Worm (Caenorhabditis elegans) whole organism, L1 larva: ENCODE data around the gene Y44A6D.3.

Experiments
- aha-1 ChIP-seq: fragments of 150-350 bp; optimal IDR thresholded peaks from 2 replicates; lab custom pipeline; 2014; ENCODE audit warnings: missing biosample characterization, missing genetic modification characterization
- alr-1 ChIP-seq: fragments of 200-800 bp; sonication (Bioruptor generic); optimal IDR thresholded peaks from 2 replicates; lab custom pipeline; 2018; ENCODE audit warnings: borderline replicate concordance, mild to moderate bottlenecking, missing genetic modification characterization, missing compliant biosample characterization
- ama-1 ChIP-seq: fragments of 150-350 bp; optimal IDR thresholded peaks from 2 replicates; lab custom pipeline; 2014
- blmp-1 ChIP-seq: fragments of 150-350 bp; optimal IDR thresholded peaks from 2 replicates; lab custom pipeline; 2014; ENCODE audit warnings: missing biosample characterization, missing genetic modification characterization
- ceh-63 ChIP-seq: fragments of 200-800 bp; sonication (Bioruptor generic); optimal IDR thresholded peaks from 2 replicates; lab custom pipeline; 2018; ENCODE audit warnings: mild to moderate bottlenecking, missing genetic modification characterization, missing compliant biosample characterization
- ceh-8 ChIP-seq: fragments of 200-800 bp; sonication (Bioruptor generic); optimal IDR thresholded peaks from 2 replicates; lab custom pipeline; 2018; ENCODE audit warnings: mild to moderate bottlenecking, missing genetic modification characterization, moderate library complexity, missing compliant biosample characterization
- ceh-82 ChIP-seq, 3 experiments: fragments of 150-350 bp in 1 of 3; sonication (generic microtip) in 2 of 3; optimal IDR thresholded peaks; 2 replicates each; lab custom pipeline; 2014 to 2017; ENCODE audit warnings: missing biosample characterization in 3 of 3, missing genetic modification characterization in 3 of 3
- ceh-88 ChIP-seq: fragments of 200-800 bp; sonication (Bioruptor generic); IDR thresholded peaks from 2 replicates; pipeline ENCODE4 v1.3.6; 2022; ENCODE audit warnings: missing genetic modification characterization, missing compliant biosample characterization
- ces-1 ChIP-seq: fragments of 150-350 bp; optimal IDR thresholded peaks from 2 replicates; lab custom pipeline; 2014; ENCODE audit warnings: missing biosample characterization, missing genetic modification reagents, missing genetic modification characterization
- dpl-1 ChIP-seq, 3 experiments: fragments of 150-350 bp in 2 of 3; sonication (generic microtip) in 1 of 3; optimal IDR thresholded peaks; 2 replicates each; lab custom pipeline; 2014 to 2017; ENCODE audit warnings: missing biosample characterization in 3 of 3, missing genetic modification characterization in 3 of 3, missing genetic modification reagents in 3 of 3
- dsc-1 ChIP-seq: sonication (generic microtip); optimal IDR thresholded peaks from 2 replicates; lab custom pipeline; 2016; ENCODE audit warnings: mild to moderate bottlenecking, missing genetic modification characterization, missing compliant biosample characterization
- efl-1 ChIP-seq, 4 experiments: fragments of 150-350 bp; optimal IDR thresholded peaks in 3 of 4; peaks in 1 of 4; 1 replicate in 1 of 4; 2 replicates in 3 of 4; lab custom pipeline; 2014; ENCODE audit warnings: missing biosample characterization in 2 of 4, missing genetic modification characterization in 2 of 4, missing genetic modification reagents in 2 of 4
- efl-3 ChIP-seq: fragments of 200-800 bp; sonication (Bioruptor generic); optimal IDR thresholded peaks from 2 replicates; lab custom pipeline; 2018; ENCODE audit warnings: mild to moderate bottlenecking, missing genetic modification characterization, missing compliant biosample characterization
- egl-13 ChIP-seq: sonication (generic microtip); optimal IDR thresholded peaks from 2 replicates; lab custom pipeline; 2016; ENCODE audit warnings: missing genotype, missing genetic modification reagents, missing genetic modification characterization, missing compliant biosample characterization
- egl-27 ChIP-seq, 2 experiments: fragments of 150-350 bp in 1 of 2; sonication (generic microtip); optimal IDR thresholded peaks; 3 replicates each; lab custom pipeline; 2017 to 2018; ENCODE audit warnings: missing biosample characterization in 2 of 2, missing genetic modification characterization in 2 of 2, missing genetic modification reagents in 2 of 2
- elt-2 ChIP-seq: sonication (generic microtip); optimal IDR thresholded peaks from 2 replicates; lab custom pipeline; 2016; ENCODE audit warnings: missing genetic modification characterization, mild to moderate bottlenecking, inconsistent platforms, missing compliant biosample characterization, missing genetic modification reagents
- elt-3 ChIP-seq, 6 experiments: fragments of 150-350 bp in 1 of 6; sonication (generic microtip); optimal IDR thresholded peaks; 2 replicates each; lab custom pipeline; 2017 to 2018; ENCODE audit warnings: missing biosample characterization in 6 of 6, missing genetic modification characterization in 6 of 6, inconsistent platforms in 1 of 6
- fkh-4 ChIP-seq: sonication (generic microtip); optimal IDR thresholded peaks from 2 replicates; lab custom pipeline; 2016; ENCODE audit warnings: missing compliant biosample characterization, missing genetic modification characterization, borderline replicate concordance
- fkh-8 ChIP-seq: sonication (generic microtip); optimal IDR thresholded peaks from 2 replicates; lab custom pipeline; 2016; ENCODE audit warnings: mild to moderate bottlenecking, missing genetic modification characterization, missing compliant biosample characterization
- fos-1 ChIP-seq: fragments of 150-350 bp; optimal IDR thresholded peaks from 2 replicates; lab custom pipeline; 2014; ENCODE audit warnings: missing biosample characterization, missing genetic modification characterization
- grh-1 ChIP-seq: fragments of 200-800 bp; sonication (Bioruptor generic); IDR thresholded peaks from 2 replicates; pipeline ENCODE4 v1.3.6; 2022; ENCODE audit warnings: missing genetic modification reagents, missing genetic modification characterization, missing compliant biosample characterization
- irx-1 ChIP-seq: sonication (generic microtip); optimal IDR thresholded peaks from 2 replicates; lab custom pipeline; 2016; ENCODE audit warnings: missing genetic modification characterization, missing compliant biosample characterization
- lin-14 ChIP-seq: fragments of 200-800 bp; sonication (Bioruptor generic); optimal IDR thresholded peaks from 2 replicates; lab custom pipeline; 2018; ENCODE audit warnings: mild to moderate bottlenecking, missing genetic modification characterization, moderate library complexity, missing compliant biosample characterization
- lin-15B ChIP-seq: fragments of 150-350 bp; sonication (generic microtip); optimal IDR thresholded peaks from 3 replicates; lab custom pipeline; 2014; ENCODE audit warnings: missing biosample characterization, missing genetic modification characterization
- lin-39 ChIP-seq: fragments of 150-350 bp; optimal IDR thresholded peaks from 2 replicates; lab custom pipeline; 2014; ENCODE audit warnings: missing biosample characterization, missing genetic modification reagents, missing genetic modification characterization
- lsy-2 ChIP-seq, 2 experiments: fragments of 150-350 bp; optimal IDR thresholded peaks; 2 replicates each; lab custom pipeline; 2014; ENCODE audit warnings: missing biosample characterization in 2 of 2, missing genetic modification characterization in 2 of 2
- mab-9 ChIP-seq: fragments of 200-800 bp; sonication (Bioruptor generic); IDR thresholded peaks from 2 replicates; pipeline ENCODE4 v1.3.6; 2022; ENCODE audit warnings: missing genetic modification reagents, missing genetic modification characterization, missing compliant biosample characterization
- mdl-1 ChIP-seq, 2 experiments: fragments of 150-350 bp; optimal IDR thresholded peaks; 2 replicates each; lab custom pipeline; 2014 to 2017; ENCODE audit warnings: missing biosample characterization in 2 of 2, missing genetic modification characterization in 2 of 2, inconsistent platforms in 1 of 2
- mep-1 ChIP-seq: fragments of 150-350 bp; optimal IDR thresholded peaks from 2 replicates; lab custom pipeline; 2014; ENCODE audit warnings: missing biosample characterization, missing genetic modification characterization
- nhr-19 ChIP-seq: fragments of 200-800 bp; sonication (Bioruptor generic); conservative IDR thresholded peaks from 2 replicates; pipeline ENCODE4 v1.3.6; 2022; ENCODE audit warnings: missing genetic modification characterization, missing compliant biosample characterization
- nhr-20 ChIP-seq: sonication (generic microtip); optimal IDR thresholded peaks from 2 replicates; lab custom pipeline; 2016; ENCODE audit warnings: mild to moderate bottlenecking, missing genetic modification characterization, missing compliant biosample characterization
- nhr-47 ChIP-seq: sonication (generic microtip); optimal IDR thresholded peaks from 2 replicates; lab custom pipeline; 2016; ENCODE audit warnings: mild to moderate bottlenecking, missing genetic modification characterization, moderate library complexity, missing compliant biosample characterization
- nhr-71 ChIP-seq: sonication (generic microtip); optimal IDR thresholded peaks from 2 replicates; lab custom pipeline; 2016; ENCODE audit warnings: mild to moderate bottlenecking, missing genetic modification characterization, moderate library complexity, missing compliant biosample characterization
- nhr-84 ChIP-seq: sonication (generic microtip); optimal IDR thresholded peaks from 2 replicates; lab custom pipeline; 2017; ENCODE audit warnings: missing biosample characterization, missing genetic modification characterization
- nhr-85 ChIP-seq: sonication (generic microtip); peaks from one replicate; lab custom pipeline; 2016; ENCODE audit warnings: missing genetic modification characterization, inconsistent platforms, missing compliant biosample characterization
- pag-3 ChIP-seq: sonication (generic microtip); optimal IDR thresholded peaks from 2 replicates; lab custom pipeline; 2017; ENCODE audit warnings: missing genetic modification characterization, mild to moderate bottlenecking, missing compliant biosample characterization, antibody characterized with exemption, borderline replicate concordance; ENCODE audit not compliant: insufficient read depth
- pax-3 ChIP-seq: fragments of 200-800 bp; sonication (Bioruptor generic); optimal IDR thresholded peaks from 2 replicates; lab custom pipeline; 2018; ENCODE audit warnings: mild to moderate bottlenecking, missing genetic modification characterization, moderate library complexity, missing compliant biosample characterization
- pqm-1 ChIP-seq: sonication (generic microtip); optimal IDR thresholded peaks from 3 replicates; lab custom pipeline; 2017; ENCODE audit warnings: missing biosample characterization, missing genetic modification characterization
- rnt-1 ChIP-seq: sonication (generic microtip); optimal IDR thresholded peaks from 2 replicates; lab custom pipeline; 2016; ENCODE audit warnings: mild to moderate bottlenecking, missing genetic modification characterization, moderate library complexity, missing compliant biosample characterization
- skn-1 ChIP-seq: fragments of 150-350 bp; optimal IDR thresholded peaks from 2 replicates; lab custom pipeline; 2014; ENCODE audit warnings: missing biosample characterization, missing genetic modification characterization
- snpc-4 ChIP-seq: fragments of 150-350 bp; optimal IDR thresholded peaks from 2 replicates; lab custom pipeline; 2014; ENCODE audit warnings: missing biosample characterization, missing genetic modification characterization
- snu-23 ChIP-seq: sonication (generic microtip); optimal IDR thresholded peaks from 2 replicates; lab custom pipeline; 2016; ENCODE audit warnings: missing genetic modification characterization, missing compliant biosample characterization
- sox-4 ChIP-seq: sonication (generic microtip); optimal IDR thresholded peaks from 2 replicates; lab custom pipeline; 2016; ENCODE audit warnings: missing genetic modification characterization, missing compliant biosample characterization
- swsn-7 ChIP-seq: sonication (generic microtip); optimal IDR thresholded peaks from 2 replicates; lab custom pipeline; 2016; ENCODE audit warnings: missing genetic modification characterization, missing compliant biosample characterization
- tbx-2 ChIP-seq: sonication (generic microtip); optimal IDR thresholded peaks from 2 replicates; lab custom pipeline; 2016; ENCODE audit warnings: missing genetic modification characterization, missing compliant biosample characterization
- tlp-1 ChIP-seq: fragments of 150-350 bp; optimal IDR thresholded peaks from 2 replicates; lab custom pipeline; 2014; ENCODE audit warnings: missing biosample characterization, missing genetic modification characterization
- unc-130 ChIP-seq: fragments of 150-350 bp; optimal IDR thresholded peaks from 2 replicates; lab custom pipeline; 2017; ENCODE audit warnings: missing biosample characterization, missing genetic modification characterization, inconsistent platforms
- unc-30 ChIP-seq: sonication (generic microtip); optimal IDR thresholded peaks from 2 replicates; lab custom pipeline; 2017; ENCODE audit warnings: missing biosample characterization, missing genetic modification characterization
- zip-4 ChIP-seq: fragments of 200-800 bp; sonication (Bioruptor generic); optimal IDR thresholded peaks from 2 replicates; lab custom pipeline; 2018; ENCODE audit warnings: mild to moderate bottlenecking, missing genetic modification characterization, moderate library complexity, missing compliant biosample characterization
- ztf-4 ChIP-seq: fragments of 150-350 bp; optimal IDR thresholded peaks from 2 replicates; lab custom pipeline; 2014; ENCODE audit warnings: missing biosample characterization, missing genetic modification characterization

The Y44A6D.3 gene

ce11 chrV:20779707-20780346, 12.4 kb downstream of the Y44A6D.3 start:
- TF ChIP-seq snpc-4 (tag; lab: Kevin White, UChicago), result no peak
- no peak for TF ChIP-seq lin-15B
- no peak for TF ChIP-seq unc-30 (tag; lab: Kevin White, UChicago)
- no peak for TF ChIP-seq ceh-63 (GFP tag; lab: Kevin White, UChicago)
- TF ChIP-seq mab-9 (GFP tag; lab: Robert Waterston, UW), result no peak
- TF ChIP-seq efl-3, result no peak
- TF ChIP-seq tlp-1 (tag; lab: Kevin White, UChicago), result no peak
- no peak for TF ChIP-seq alr-1
- peak; percentile 1 for TF ChIP-seq irx-1 (tag; lab: Kevin White, UChicago)
- peak; percentile 75 for TF ChIP-seq nhr-85
- TF ChIP-seq dsc-1 (tag; lab: Kevin White, UChicago), result peak; percentile 80
- peak; percentile 42 for TF ChIP-seq pax-3 (tag; lab: Kevin White, UChicago)
- TF ChIP-seq egl-13, result no peak
- peak; percentile 23 for TF ChIP-seq nhr-47 (tag; lab: Kevin White, UChicago)
- peak; percentile 57 for TF ChIP-seq nhr-71 (tag; lab: Kevin White, UChicago)
- no peak for TF ChIP-seq mdl-1 (tag; optimal IDR thresholded peaks at IDR 0.05; lab: Kevin White, UChicago)
- TF ChIP-seq rnt-1 (tag; lab: Kevin White, UChicago), result peak; percentile 58
- TF ChIP-seq nhr-20 (tag; lab: Kevin White, UChicago), result peak; percentile 48
- TF ChIP-seq zip-4, result no peak
- peak in 1 of 2 experiments; percentile 13 for TF ChIP-seq lsy-2 (tag; optimal IDR thresholded peaks at IDR 0.05; lab: Kevin White, UChicago)
- no peak for TF ChIP-seq ceh-88 (GFP tag; lab: Robert Waterston, UW)
- no peak for TF ChIP-seq egl-27 (tag; optimal IDR thresholded peaks at IDR 0.05; lab: Kevin White, UChicago)
- no peak for TF ChIP-seq ces-1 (GFP tag; lab: Kevin White, UChicago)
- TF ChIP-seq fkh-8 (tag; lab: Kevin White, UChicago), result peak; percentile 68
- peak; percentile 25 for TF ChIP-seq lin-14 (GFP tag; lab: Kevin White, UChicago)
- TF ChIP-seq nhr-19 (GFP tag; lab: Robert Waterston, UW), result peak; percentile 29
- peak; percentile 78 for TF ChIP-seq sox-4 (tag; lab: Kevin White, UChicago)
- peak; percentile 38 for TF ChIP-seq fos-1 (tag; lab: Kevin White, UChicago)
- TF ChIP-seq lin-39 (tag; lab: Kevin White, UChicago), result no peak
- TF ChIP-seq dpl-1 (GFP tag; optimal IDR thresholded peaks at IDR 0.05; lab: Kevin White, UChicago), result no peak
- no peak for TF ChIP-seq pqm-1 (tag; lab: Kevin White, UChicago)
- no peak for TF ChIP-seq nhr-84
- TF ChIP-seq blmp-1 (tag; lab: Kevin White, UChicago), result no peak
- TF ChIP-seq swsn-7 (tag; lab: Kevin White, UChicago), result peak; percentile 27

- peak in 2 of 6 experiments; percentile 9 to 50 for TF ChIP-seq elt-3 (tag; optimal IDR thresholded peaks at IDR 0.05; lab: Kevin White, UChicago)
- TF ChIP-seq elt-2 (tag; lab: Kevin White, UChicago), result peak; percentile 2
- no peak for TF ChIP-seq aha-1 (tag; lab: Kevin White, UChicago)
- no peak for TF ChIP-seq nhr-20 (tag; lab: Kevin White, UChicago)
- no peak for TF ChIP-seq nhr-71 (tag; lab: Kevin White, UChicago)
- TF ChIP-seq ceh-82 (tag; optimal IDR thresholded peaks at IDR 0.05; lab: Kevin White, UChicago), result no peak
- TF ChIP-seq snpc-4 (tag; lab: Kevin White, UChicago), result no peak
- no peak for TF ChIP-seq rnt-1 (tag; lab: Kevin White, UChicago)
- TF ChIP-seq unc-130, result no peak
- no peak for TF ChIP-seq dpl-1 (GFP tag; optimal IDR thresholded peaks at IDR 0.05; lab: Kevin White, UChicago)
- TF ChIP-seq tbx-2 (tag; lab: Kevin White, UChicago), result no peak
- no peak for TF ChIP-seq pag-3 (tag; lab: Kevin White, UChicago)
- TF ChIP-seq grh-1, result no peak
- TF ChIP-seq ceh-8 (GFP tag; lab: Kevin White, UChicago), result no peak
- peak; percentile 6 for TF ChIP-seq skn-1 (tag; lab: Kevin White, UChicago)
- TF ChIP-seq mep-1 (tag; lab: Kevin White, UChicago), result peak; percentile 21
- no peak for TF ChIP-seq fkh-4 (tag; lab: Kevin White, UChicago)
- TF ChIP-seq blmp-1 (tag; lab: Kevin White, UChicago), result peak; percentile 58
- no peak for TF ChIP-seq efl-1 (optimal IDR thresholded peaks at IDR 0.05; lab: Kevin White, UChicago)
- TF ChIP-seq efl-1 (GFP tag; optimal IDR thresholded peaks at IDR 0.05 in 1 of 2; lab: Kevin White, UChicago), result no peak
- TF ChIP-seq ces-1 (GFP tag; lab: Kevin White, UChicago), result no peak
- TF ChIP-seq snu-23 (GFP tag; lab: Kevin White, UChicago), result no peak
- no peak for TF ChIP-seq dsc-1 (tag; lab: Kevin White, UChicago)
- TF ChIP-seq ama-1 (lab: Kevin White, UChicago), result no peak
- peak; percentile 32 for TF ChIP-seq ztf-4 (tag; lab: Kevin White, UChicago)
These were observed 13.3 kb downstream of the Y44A6D.3 start for ce11 chrV:20778886-20779285.
